Worm (Caenorhabditis elegans) whole organism, early embryonic: Measurements from ENCODE around the gene mom-2.

ENCODE experiments used
- ama-1 ChIP-seq: fragments of 150-350 bp; optimal IDR thresholded peaks from 2 replicates; lab custom pipeline; 2014
- ceh-36 ChIP-seq: sonication (generic microtip); optimal IDR thresholded peaks from 2 replicates; lab custom pipeline; 2016; ENCODE audit warnings: missing genetic modification characterization, inconsistent platforms, missing compliant biosample characterization
- flt-1 ChIP-seq: fragments of 200-800 bp; sonication (Bioruptor generic); IDR thresholded peaks from 2 replicates; pipeline ENCODE4 v1.3.6; 2022; ENCODE audit warnings: missing genetic modification characterization, missing compliant biosample characterization
- hmbx-1 ChIP-seq: sonication (generic microtip); optimal IDR thresholded peaks from 2 replicates; lab custom pipeline; 2016; ENCODE audit warnings: mild to moderate bottlenecking, missing genetic modification characterization, missing compliant biosample characterization
- scrt-1 ChIP-seq: fragments of 200-800 bp; sonication (Bioruptor generic); IDR thresholded peaks from 2 replicates; pipeline ENCODE4 v1.3.6; 2022; ENCODE audit warnings: missing genetic modification characterization, missing compliant biosample characterization
- tra-4 ChIP-seq: sonication (generic microtip); optimal IDR thresholded peaks from 2 replicates; lab custom pipeline; 2017; ENCODE audit warnings: missing genetic modification characterization, missing compliant biosample characterization

DNA sequence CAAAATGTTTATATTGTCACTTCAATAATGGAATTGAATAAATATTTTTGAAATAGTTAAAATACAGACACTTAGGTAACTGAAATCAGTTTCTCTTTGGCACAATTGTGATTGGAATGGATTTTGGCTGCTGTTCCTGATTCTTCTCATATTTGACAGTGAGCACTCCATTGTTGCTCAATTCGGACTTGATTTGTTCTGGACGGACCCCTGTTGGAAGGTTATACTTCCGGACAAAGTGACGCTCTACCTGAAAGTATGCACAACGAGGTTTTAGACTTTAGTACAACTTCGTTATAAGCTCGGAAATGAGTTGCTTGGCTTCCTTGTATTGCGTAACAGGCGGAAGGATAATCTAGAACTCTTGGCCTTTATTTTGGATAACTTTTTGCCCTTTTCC is 29.0 kb downstream of the mom-2 start:
- TF ChIP-seq ama-1 (lab: Kevin White, UChicago) (no peak), tra-4 (tag; lab: Kevin White, UChicago) (no peak), ceh-36 (tag; lab: Kevin White, UChicago) (no peak), scrt-1 (GFP tag; lab: Robert Waterston, UW) (no peak), flt-1 (no peak), hmbx-1 (tag; lab: Kevin White, UChicago) (no peak)
